Fruit fly (Drosophila melanogaster) whole organism, embryonic: Measurements from ENCODE around the gene Sbp2.

Experiments used
- CG11398 ChIP-seq: fragments of 200-800 bp; sonication (Bioruptor generic); optimal IDR thresholded peaks from 2 replicates; lab custom pipeline; 2016; ENCODE audit warnings: missing biosample characterization, missing genetic modification characterization
- CG12104 ChIP-seq: fragments of 200-800 bp; sonication (Bioruptor generic); optimal IDR thresholded peaks from 3 replicates; lab custom pipeline; 2016; ENCODE audit warnings: missing biosample characterization, missing genetic modification characterization
- CG12299 ChIP-seq: fragments of 200-800 bp; sonication (Bioruptor generic); optimal IDR thresholded peaks from 2 replicates; lab custom pipeline; 2018; ENCODE audit warnings: missing biosample characterization, mild to moderate bottlenecking, missing genetic modification characterization
- CG13424 ChIP-seq: fragments of 200-800 bp; sonication (Bioruptor generic); optimal IDR thresholded peaks from 2 replicates; lab custom pipeline; 2019; ENCODE audit warnings: missing biosample characterization, mild to moderate bottlenecking, missing genetic modification characterization, moderate library complexity
- CG14441 ChIP-seq: fragments of 200-800 bp; sonication (Bioruptor generic); IDR thresholded peaks from 2 replicates; pipeline ENCODE4 v1.3.6; 2022; ENCODE audit warnings: missing biosample characterization, missing genetic modification characterization
- CG1602 ChIP-seq: fragments of 200-800 bp; sonication (Bioruptor generic); optimal IDR thresholded peaks from 3 replicates; lab custom pipeline; 2016; ENCODE audit warnings: missing biosample characterization, missing genetic modification characterization
- CG17802 ChIP-seq: fragments of 200-800 bp; sonication (Bioruptor generic); optimal IDR thresholded peaks from 2 replicates; lab custom pipeline; 2018; ENCODE audit warnings: missing biosample characterization, mild to moderate bottlenecking, missing genetic modification characterization, moderate library complexity
- CG17829 ChIP-seq: fragments of 200-800 bp; optimal IDR thresholded peaks from 2 replicates; lab custom pipeline; 2019; ENCODE audit warnings: missing biosample characterization, mild to moderate bottlenecking, missing genetic modification characterization, moderate library complexity
- CG18476 ChIP-seq: fragments of 200-800 bp; sonication (Bioruptor generic); optimal IDR thresholded peaks from 2 replicates; lab custom pipeline; 2016; ENCODE audit warnings: missing biosample characterization, mild to moderate bottlenecking, missing genetic modification characterization
- CG2120 ChIP-seq: fragments of 200-800 bp; sonication (Bioruptor generic); optimal IDR thresholded peaks from 3 replicates; lab custom pipeline; 2016; ENCODE audit warnings: missing biosample characterization, missing genetic modification characterization
- CG2199 ChIP-seq: fragments of 200-800 bp; sonication (Bioruptor generic); IDR thresholded peaks from 3 replicates; pipeline ENCODE4 v1.3.6; 2022; ENCODE audit warnings: missing biosample characterization, missing genetic modification characterization
- CG8944 ChIP-seq: fragments of 200-800 bp; sonication (Bioruptor generic); optimal IDR thresholded peaks from 3 replicates; lab custom pipeline; 2016; ENCODE audit warnings: missing biosample characterization, missing genetic modification characterization
- CG9727 ChIP-seq: fragments of 200-800 bp; sonication (Bioruptor generic); optimal IDR thresholded peaks from 3 replicates; lab custom pipeline; 2017; ENCODE audit warnings: missing biosample characterization, mild to moderate bottlenecking, missing genetic modification characterization
- ERR ChIP-seq: fragments of 200-800 bp; sonication (Bioruptor generic); optimal IDR thresholded peaks from 2 replicates; lab custom pipeline; 2016; ENCODE audit warnings: missing biosample characterization, missing genetic modification characterization
- Ets97D ChIP-seq: fragments of 200-800 bp; sonication (Bioruptor generic); optimal IDR thresholded peaks from 3 replicates; lab custom pipeline; 2016; ENCODE audit warnings: missing biosample characterization, missing genetic modification characterization
- Fer1 ChIP-seq: fragments of 200-800 bp; sonication (Bioruptor generic); optimal IDR thresholded peaks from 2 replicates; lab custom pipeline; 2017; ENCODE audit warnings: missing biosample characterization, mild to moderate bottlenecking, missing genetic modification characterization
- Meics ChIP-seq: fragments of 200-800 bp; sonication (Bioruptor generic); optimal IDR thresholded peaks from 2 replicates; lab custom pipeline; 2017; ENCODE audit warnings: missing biosample characterization, mild to moderate bottlenecking, missing genetic modification characterization
- NC2β ChIP-seq: fragments of 200-800 bp; sonication (Bioruptor generic); optimal IDR thresholded peaks from 2 replicates; lab custom pipeline; 2016; ENCODE audit warnings: missing biosample characterization, missing genetic modification characterization
- Ptx1 ChIP-seq: fragments of 200-800 bp; sonication (Bioruptor generic); IDR thresholded peaks from 2 replicates; pipeline ENCODE4 v1.3.6; 2022; ENCODE audit warnings: missing biosample characterization, missing genetic modification characterization
- Rx ChIP-seq: fragments of 200-800 bp; sonication (Bioruptor generic); IDR thresholded peaks from 2 replicates; pipeline ENCODE4 v1.3.6; 2022; ENCODE audit warnings: missing biosample characterization, missing genetic modification characterization
- Stat92E ChIP-seq, 3 experiments: fragments of >200 bp in 2 of 3; fragments of 200-800 bp in 1 of 3; sonication (Bioruptor generic) in 1 of 3; optimal IDR thresholded peaks; 2 replicates each; lab custom pipeline; 2017 to 2019; ENCODE audit warnings: missing biosample characterization in 3 of 3, missing genetic modification characterization in 3 of 3, mild to moderate bottlenecking in 1 of 3, moderate library complexity in 1 of 3
- Trl ChIP-seq, 3 experiments: fragments of >200 bp in 2 of 3; fragments of 200-800 bp in 1 of 3; sonication (Bioruptor generic) in 1 of 3; optimal IDR thresholded peaks; 2 replicates in 1 of 3; 3 replicates in 2 of 3; lab custom pipeline; 2016 to 2017; ENCODE audit warnings: missing biosample characterization in 1 of 3, missing genetic modification characterization in 1 of 3
- Xbp1 ChIP-seq: fragments of 200-800 bp; sonication (Bioruptor generic); optimal IDR thresholded peaks from 3 replicates; lab custom pipeline; 2016; ENCODE audit warnings: missing biosample characterization, mild to moderate bottlenecking, missing genetic modification characterization
- Xrp1 ChIP-seq: fragments of 200-800 bp; sonication (Bioruptor generic); IDR thresholded peaks from 2 replicates; pipeline ENCODE4 v1.3.6; 2022; ENCODE audit warnings: missing biosample characterization, missing genetic modification characterization
- YL-1 ChIP-seq: fragments of 200-800 bp; sonication (Bioruptor generic); optimal IDR thresholded peaks from 3 replicates; lab custom pipeline; 2017; ENCODE audit warnings: missing biosample characterization, mild to moderate bottlenecking, missing genetic modification characterization
- ase ChIP-seq: fragments of 200-800 bp; sonication (Bioruptor generic); IDR thresholded peaks from 3 replicates; pipeline ENCODE4 v1.3.6; 2022; ENCODE audit warnings: missing biosample characterization, missing genetic modification characterization
- cg ChIP-seq: fragments of 200-800 bp; sonication (Bioruptor generic); optimal IDR thresholded peaks from 3 replicates; lab custom pipeline; 2019; ENCODE audit warnings: missing biosample characterization, mild to moderate bottlenecking, missing genetic modification characterization, moderate library complexity
- cwo ChIP-seq: fragments of 200-800 bp; sonication (Bioruptor generic); optimal IDR thresholded peaks from 3 replicates; lab custom pipeline; 2017; ENCODE audit warnings: missing biosample characterization, missing genetic modification characterization, mild to moderate bottlenecking, moderate library complexity, missing genetic modification reagents
- ftz-f1 ChIP-seq: fragments of 200-800 bp; sonication (Bioruptor generic); optimal IDR thresholded peaks from 2 replicates; lab custom pipeline; 2016; ENCODE audit warnings: missing biosample characterization, missing genetic modification characterization
- grn ChIP-seq: fragments of 200-800 bp; sonication (Bioruptor generic); optimal IDR thresholded peaks from 3 replicates; lab custom pipeline; 2017; ENCODE audit warnings: missing biosample characterization, missing genetic modification characterization
- gsb-n ChIP-seq: fragments of 200-800 bp; sonication (Bioruptor generic); optimal IDR thresholded peaks from 3 replicates; lab custom pipeline; 2018; ENCODE audit warnings: missing biosample characterization, mild to moderate bottlenecking, missing genetic modification characterization
- gt ChIP-seq: fragments of 200-800 bp; sonication (Bioruptor generic); IDR thresholded peaks from 2 replicates; pipeline ENCODE4 v1.3.6; 2022; ENCODE audit warnings: missing biosample characterization, missing genetic modification characterization
- hbn ChIP-seq: fragments of 200-800 bp; sonication (Bioruptor generic); IDR thresholded peaks from 2 replicates; pipeline ENCODE4 v1.3.6; 2022; ENCODE audit warnings: missing biosample characterization, missing genetic modification characterization; ENCODE audit not compliant: partially characterized antibody
- kay ChIP-seq: fragments of 200-800 bp; sonication (Bioruptor generic); optimal IDR thresholded peaks from 2 replicates; lab custom pipeline; 2016; ENCODE audit warnings: missing biosample characterization, missing genetic modification characterization
- lilli ChIP-seq: fragments of 200-800 bp; sonication (Bioruptor generic); optimal IDR thresholded peaks from 3 replicates; lab custom pipeline; 2016; ENCODE audit warnings: missing biosample characterization, missing genetic modification characterization
- lola ChIP-seq, 3 experiments: fragments of >200 bp in 2 of 3; fragments of 200-800 bp in 1 of 3; sonication (Bioruptor generic) in 1 of 3; optimal IDR thresholded peaks; 2 replicates each; lab custom pipeline; 2017 to 2019; ENCODE audit warnings: missing biosample characterization in 3 of 3, missing genetic modification characterization in 3 of 3, mild to moderate bottlenecking in 1 of 3, moderate library complexity in 1 of 3
- lov ChIP-seq, 2 experiments: fragments of 200-800 bp in 1 of 2; fragments of >200 bp in 1 of 2; sonication (Bioruptor generic) in 1 of 2; IDR thresholded peaks in 1 of 2; optimal IDR thresholded peaks in 1 of 2; 2 replicates in 1 of 2; 3 replicates in 1 of 2; pipeline versions ENCODE4 v1.3.6 to Lab custom; 2017 to 2022; ENCODE audit warnings: missing biosample characterization in 1 of 2, missing genetic modification characterization in 1 of 2
- mirr ChIP-seq: fragments of 200-800 bp; sonication (Bioruptor generic); optimal IDR thresholded peaks from 3 replicates; lab custom pipeline; 2018; ENCODE audit warnings: missing biosample characterization, mild to moderate bottlenecking, missing genetic modification characterization
- mld ChIP-seq: fragments of 200-800 bp; sonication (Bioruptor generic); IDR thresholded peaks from 3 replicates; pipeline ENCODE4 v1.3.6; 2022; ENCODE audit warnings: missing biosample characterization, missing genetic modification characterization; ENCODE audit not compliant: partially characterized antibody
- nom ChIP-seq: fragments of 200-800 bp; sonication (Bioruptor generic); optimal IDR thresholded peaks from 2 replicates; lab custom pipeline; 2017; ENCODE audit warnings: missing biosample characterization, missing genetic modification characterization, mild to moderate bottlenecking, moderate library complexity, missing genetic modification reagents
- sd ChIP-seq: fragments of 200-800 bp; sonication (Bioruptor generic); optimal IDR thresholded peaks from 3 replicates; lab custom pipeline; 2018; ENCODE audit warnings: missing biosample characterization, mild to moderate bottlenecking, missing genetic modification characterization, moderate library complexity
- sens-2 ChIP-seq: fragments of 200-800 bp; sonication (Bioruptor generic); IDR thresholded peaks from 2 replicates; pipeline ENCODE4 v1.3.6; 2022; ENCODE audit warnings: missing biosample characterization, missing genetic modification characterization
- tna ChIP-seq: fragments of 200-800 bp; sonication (Bioruptor generic); IDR thresholded peaks from 2 replicates; pipeline ENCODE4 v1.3.6; 2022; ENCODE audit warnings: missing biosample characterization, missing genetic modification characterization; ENCODE audit not compliant: partially characterized antibody
- unpg ChIP-seq: fragments of 200-800 bp; sonication (Bioruptor generic); optimal IDR thresholded peaks from 3 replicates; lab custom pipeline; 2018; ENCODE audit warnings: missing biosample characterization, mild to moderate bottlenecking, missing genetic modification characterization, moderate library complexity
- zf30C ChIP-seq: fragments of 200-800 bp; sonication (Bioruptor generic); optimal IDR thresholded peaks from 3 replicates; lab custom pipeline; 2018; ENCODE audit warnings: missing biosample characterization, mild to moderate bottlenecking, missing genetic modification characterization

The Sbp2 gene

DNA sequence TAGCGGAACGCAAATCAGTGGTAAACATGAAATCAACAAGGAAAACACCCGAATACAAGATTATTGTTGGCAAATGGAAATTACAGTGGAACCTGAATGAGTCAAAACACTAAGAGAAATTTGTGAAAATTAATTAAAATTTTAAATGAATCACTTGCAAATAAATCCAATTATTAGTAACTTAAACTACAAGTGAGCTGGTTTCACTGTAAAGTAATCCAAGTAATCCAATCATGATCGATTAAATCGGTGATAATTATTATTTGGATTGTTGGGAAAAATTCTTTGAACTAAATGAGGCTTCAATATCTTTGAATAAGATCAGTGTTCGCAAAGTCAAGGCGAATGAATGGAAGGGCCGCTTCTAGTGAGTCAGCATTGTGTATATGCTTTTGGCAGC, 15.6 kb upstream of the Sbp2 start (continued):
- TF ChIP-seq CG13424 (peak; percentile 36), sd (tag; lab: Kevin White, UChicago) (peak; percentile 51), ftz-f1 (no peak), ERR (GFP tag; lab: Kevin White, UChicago) (no peak), CG2120 (GFP tag; lab: Kevin White, UChicago) (peak; percentile 46), Meics (GFP tag; lab: Kevin White, UChicago) (peak; percentile 20), zf30C (GFP tag; lab: Kevin White, UChicago) (no peak), Ets97D (GFP tag; lab: Kevin White, UChicago) (no peak), kay (GFP tag; lab: Kevin White, UChicago) (peak; percentile 43), Rx (GFP tag; lab: Robert Waterston, UW) (no peak), CG1602 (GFP tag; lab: Kevin White, UChicago) (no peak), ase (GFP tag; lab: Robert Waterston, UW) (0 out of 3 replicates have a peak, but pooled peaks have one; percentile 19), unpg (peak; percentile 30)

DNA sequence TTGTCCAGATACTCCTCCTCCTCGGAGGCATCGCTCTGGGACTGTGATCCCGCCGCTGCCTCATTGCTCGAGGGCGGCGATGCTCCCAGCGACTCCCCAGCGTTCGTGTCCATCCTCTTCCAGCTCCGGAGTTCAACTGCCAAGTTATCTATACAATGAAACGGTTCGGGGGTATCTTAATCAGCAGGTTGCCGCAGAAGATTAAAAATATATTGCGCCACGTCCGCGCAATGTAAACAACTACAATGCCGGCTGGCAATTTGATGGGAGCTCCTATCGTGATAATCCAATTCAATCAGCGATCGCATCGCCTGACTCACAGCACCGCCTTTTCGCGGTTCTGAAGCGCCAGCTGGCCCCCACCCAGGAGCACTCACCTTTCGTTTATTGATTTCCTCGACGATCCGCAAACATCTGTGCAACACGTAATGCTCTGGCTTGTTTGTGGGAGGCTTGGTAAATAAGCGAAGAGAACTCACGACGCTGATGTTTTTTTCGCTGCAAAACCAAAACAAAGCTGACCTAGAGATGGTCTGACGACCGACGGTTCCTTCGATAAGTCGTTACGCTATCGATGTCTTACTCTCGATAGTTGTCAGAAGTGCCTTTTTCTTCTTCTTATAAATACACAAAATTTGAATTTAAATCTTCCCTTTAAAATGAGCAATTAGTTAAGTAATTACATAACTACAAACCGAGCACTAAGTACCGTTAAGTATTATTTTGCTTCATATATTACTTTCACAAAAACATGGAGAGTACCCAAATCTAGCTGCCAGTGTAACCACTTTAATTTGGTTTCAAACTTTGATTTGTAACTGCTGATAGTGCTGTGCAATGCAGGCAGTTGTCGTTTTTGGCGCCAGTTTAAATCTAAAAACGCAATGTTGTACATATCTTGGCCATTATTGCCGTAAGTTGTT, 14.4 kb upstream of the Sbp2 start, which contains the start of gene cert:
Gene cert (minus strand): TSS at position 535 of the 923 bp plus-strand sequence.
- TF ChIP-seq CG8944 (GFP tag; lab: Kevin White, UChicago) (no peak), mirr (GFP tag; lab: Kevin White, UChicago) (peak; percentile 31), cg (GFP tag; lab: Kevin White, UChicago) (no peak), hbn (GFP tag; lab: Robert Waterston, UW) (peak; percentile 86), ftz-f1 (no peak), Xbp1 (GFP tag; lab: Kevin White, UChicago) (peak; percentile 18), gsb-n (tag; lab: Kevin White, UChicago) (peak; percentile 37), lilli (GFP tag; lab: Kevin White, UChicago) (peak; percentile 48), Meics (GFP tag; lab: Kevin White, UChicago) (peak; percentile 2), CG2199 (GFP tag; lab: Robert Waterston, UW) (no peak), Xrp1 (GFP tag; lab: Robert Waterston, UW) (0 out of 2 replicates have a peak, but pooled peaks have one; percentile 14), CG12104 (peak; percentile 10), Fer1 (GFP tag; lab: Kevin White, UChicago) (peak; percentile 44), CG9727 (GFP tag; lab: Kevin White, UChicago) (peak; percentile 28), YL-1 (GFP tag; lab: Kevin White, UChicago) (peak; percentile 52), unpg (no peak), grn (GFP tag; lab: Kevin White, UChicago) (peak; percentile 97), lola (GFP tag; optimal IDR thresholded peaks at IDR 0.05; lab: Kevin White, UChicago) (peak in 1 of 3 experiments; percentile 15), sens-2 (GFP tag; lab: Robert Waterston, UW) (no peak), lov (optimal IDR thresholded peaks at IDR 0.05; lab: Kevin White, UChicago) (no peak), lov (GFP tag; IDR thresholded peaks at IDR 0.05; lab: Robert Waterston, UW) (no peak), mld (GFP tag; lab: Robert Waterston, UW) (peak; percentile 83; the same call in 2 of the 3 replicates), CG17829 (peak; percentile 36), CG11398 (no peak), CG17802 (tag; lab: Kevin White, UChicago) (no peak), Ptx1 (GFP tag; lab: Robert Waterston, UW) (no peak), CG12299 (tag; lab: Kevin White, UChicago) (no peak), NC2β (GFP tag; lab: Kevin White, UChicago) (peak; percentile 33), Stat92E (GFP tag; optimal IDR thresholded peaks at IDR 0.05; lab: Kevin White, UChicago) (no peak), cwo (GFP tag; lab: Kevin White, UChicago) (peak; percentile 7), tna (GFP tag; lab: Robert Waterston, UW) (peak; percentile 76), Trl (optimal IDR thresholded peaks at IDR 0.05; lab: Kevin White, UChicago) (no peak), Trl (GFP tag; optimal IDR thresholded peaks at IDR 0.05; lab: Kevin White, UChicago) (peak; percentile 4), gt (no peak), nom (peak; percentile 26), CG18476 (GFP tag; lab: Kevin White, UChicago) (no peak), CG14441 (GFP tag; lab: Robert Waterston, UW) (no peak)
